Fruit fly (Drosophila melanogaster) S2 (cell line): ENCODE results near the gene CG15483.

ENCODE experiments used
- CG8478 ChIP-seq: fragments of >200 bp; optimal IDR thresholded peaks from 2 replicates; lab custom pipeline; 2018
- CTCF ChIP-seq, 2 experiments: fragments of >200 bp; optimal IDR thresholded peaks; 2 replicates each; lab custom pipeline; 2018

dm6 chr2L:12750060-12750459, 11.6 kb downstream of the CG15483 start:
- TF ChIP-seq CG8478 (lab: Kevin White, UChicago) = no peak
- no peak for TF ChIP-seq CTCF (optimal IDR thresholded peaks at IDR 0.05; lab: Kevin White, UChicago)
